Worm (Caenorhabditis elegans): ENCODE measurements around the gene clec-5.

DNA sequence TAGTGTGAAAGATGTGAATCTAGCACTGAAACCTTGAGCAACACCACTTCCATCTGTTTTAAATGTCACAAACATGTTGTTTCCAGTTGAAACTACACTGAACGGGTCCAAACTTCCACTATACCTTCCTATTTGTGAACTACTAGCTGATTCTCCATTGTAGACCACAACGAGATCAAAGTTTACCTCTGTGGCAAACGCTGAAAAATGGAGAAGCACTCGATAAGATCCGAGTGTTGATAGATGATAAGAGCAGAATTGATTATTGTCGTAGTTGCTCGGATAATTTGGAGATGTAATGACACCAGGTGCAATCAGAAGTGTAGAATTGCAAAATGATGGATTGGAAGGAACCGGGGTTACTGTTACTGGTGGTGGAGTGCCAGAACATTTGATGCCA is 1.5 kb downstream of the clec-5 start:
- TF ChIP-seq snpc-4 (tag; optimal IDR thresholded peaks at IDR 0.05) (no peak), ama-1 (optimal IDR thresholded peaks at IDR 0.05) (no peak), unc-86 (tag; optimal IDR thresholded peaks at IDR 0.05) (no peak), alr-1 (tag; optimal IDR thresholded peaks at IDR 0.05; ENCODE audit: borderline replicate concordance) (no peak), tbx-2 (tag; optimal IDR thresholded peaks at IDR 0.05) (no peak), skn-1 (tag; optimal IDR thresholded peaks at IDR 0.05) (no peak), jun-1 (tag; optimal IDR thresholded peaks at IDR 0.05) (no peak)

All from whole organism, L1 larva.